Fruit fly (Drosophila melanogaster) whole organism: Measurements from ENCODE around the gene CG31797.

ENCODE experiments used
- Dll ChIP-seq: fragments of >200 bp; optimal IDR thresholded peaks from 2 replicates; lab custom pipeline; 2017
- pan ChIP-seq: fragments of >200 bp; optimal IDR thresholded peaks from 2 replicates; lab custom pipeline; 2017
- usp ChIP-seq: fragments of >200 bp; optimal IDR thresholded peaks from 2 replicates; lab custom pipeline; 2017; ENCODE audit warnings: missing biosample characterization, missing genetic modification characterization, mixed read lengths

DNA sequence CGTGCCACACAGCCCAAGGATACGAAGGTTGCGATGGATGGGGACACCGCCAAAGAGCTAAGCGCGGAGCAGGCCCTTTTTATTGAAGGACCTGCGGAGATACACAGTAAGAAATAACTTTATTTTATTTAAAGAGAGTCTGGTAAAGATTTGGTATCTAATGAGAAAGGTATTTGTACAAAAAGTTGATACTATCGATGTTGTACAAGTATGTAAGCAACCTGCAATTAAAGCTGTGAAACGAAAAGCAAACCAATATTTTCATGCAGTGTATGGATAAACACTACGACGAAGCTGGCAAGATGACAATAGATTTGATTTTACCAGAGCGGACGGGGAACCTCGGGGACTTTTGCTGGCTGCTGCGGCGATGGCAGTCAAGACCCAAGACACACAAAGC, 28.7 kb downstream of the CG31797 start:
- no peak for TF ChIP-seq Dll (lab: Kevin White, UChicago)
- TF ChIP-seq usp (GFP tag; lab: Kevin White, UChicago): no peak
- TF ChIP-seq pan (lab: Kevin White, UChicago): no peak
